Fruit fly (Drosophila melanogaster): ENCODE results near the gene CG10336.

Gene CG10336

dm6 chr2L:18695404-18695804 lies 6.1 kb downstream of the CG10336 start, which contains the start of the genes CG10383 and CG10338 (continued):
- TF ChIP-seq Ets97D (GFP tag; optimal IDR thresholded peaks at IDR 0.05) (peak; percentile 88), fd96Cb (tag; optimal IDR thresholded peaks at IDR 0.05) (peak; percentile 70), C15 (GFP tag; IDR thresholded peaks at IDR 0.05) (peak; percentile 65; the same call in 2 of the 3 replicates), CG2712 (tag; optimal IDR thresholded peaks at IDR 0.05) (peak; percentile 83), CG16813 (GFP tag; IDR thresholded peaks at IDR 0.05; ENCODE audit: partially characterized antibody) (no peak), CG34422 (GFP tag; IDR thresholded peaks at IDR 0.05) (peak; percentile 94), CG18262 (tag; optimal IDR thresholded peaks at IDR 0.05) (peak; percentile 73), CG31441 (GFP tag; IDR thresholded peaks at IDR 0.05) (peak; percentile 71), ham (GFP tag; IDR thresholded peaks at IDR 0.05) (peak; percentile 29; the same call in 1 of the 2 replicates), CG10267 (tag; optimal IDR thresholded peaks at IDR 0.05) (peak; percentile 71), Dad (GFP tag; optimal IDR thresholded peaks at IDR 0.05) (peak; percentile 89), ap (GFP tag; IDR thresholded peaks at IDR 0.05) (peak; percentile 74), CG9797 (GFP tag; optimal IDR thresholded peaks at IDR 0.05) (peak; percentile 93), kay (GFP tag; optimal IDR thresholded peaks at IDR 0.05) (peak; percentile 78), ato (GFP tag; IDR thresholded peaks at IDR 0.05; ENCODE audit: partially characterized antibody) (no peak), ci (GFP tag; IDR thresholded peaks at IDR 0.05) (peak; percentile 97), CG6689 (GFP tag; IDR thresholded peaks at IDR 0.05) (peak; percentile 84), CG14667 (GFP tag; IDR thresholded peaks at IDR 0.05) (peak; percentile 84), emc (GFP tag; optimal IDR thresholded peaks at IDR 0.05) (peak; percentile 82), sqz (GFP tag; optimal IDR thresholded peaks at IDR 0.05) (no peak), HLH4C (GFP tag; IDR thresholded peaks at IDR 0.05; ENCODE audit: partially characterized antibody) (peak; percentile 44; the same call in 2 of the 3 replicates), CG18619 (GFP tag; optimal IDR thresholded peaks at IDR 0.05) (peak; percentile 70), CG13296 (GFP tag; optimal IDR thresholded peaks at IDR 0.05) (peak; percentile 69), CG7745 (tag; optimal IDR thresholded peaks at IDR 0.05) (no peak), lmd (GFP tag; IDR thresholded peaks at IDR 0.05) (peak; percentile 89), kah (GFP tag; optimal IDR thresholded peaks at IDR 0.05) (peak; percentile 13), nau (GFP tag; optimal IDR thresholded peaks at IDR 0.05) (no peak), maf-S (GFP tag; optimal IDR thresholded peaks at IDR 0.05) (peak; percentile 88), Mes4 (GFP tag; optimal IDR thresholded peaks at IDR 0.05) (peak; percentile 70), row (GFP tag; IDR thresholded peaks at IDR 0.05) (peak; percentile 95), CG34224 (GFP tag; IDR thresholded peaks at IDR 0.05; ENCODE audit: partially characterized antibody) (no peak), sc (optimal IDR thresholded peaks at IDR 0.05) (no peak), sc (GFP tag; optimal IDR thresholded peaks at IDR 0.05) (peak; percentile 33), Hr39 (optimal IDR thresholded peaks at IDR 0.05) (no peak), Gsc (GFP tag; IDR thresholded peaks at IDR 0.05) (peak; percentile 63), chm (GFP tag; IDR thresholded peaks at IDR 0.05) (peak; percentile 89), so (GFP tag; IDR thresholded peaks at IDR 0.05) (peak; percentile 67; the same call in 1 of the 3 replicates), Ssrp (tag; optimal IDR thresholded peaks at IDR 0.05) (peak; percentile 72), org-1 (GFP tag; optimal IDR thresholded peaks at IDR 0.05) (peak; percentile 57), unpg (GFP tag; optimal IDR thresholded peaks at IDR 0.05) (peak; percentile 85), ab (GFP tag; optimal IDR thresholded peaks at IDR 0.05) (peak; percentile 15), chn (GFP tag; optimal IDR thresholded peaks at IDR 0.05) (peak; percentile 96), CG4707 (GFP tag; optimal IDR thresholded peaks at IDR 0.05) (no peak), Nf-YA (GFP tag; IDR thresholded peaks at IDR 0.05) (peak; percentile 79), CG6175 (GFP tag; IDR thresholded peaks at IDR 0.05) (peak; percentile 79; the same call in 2 of the 3 replicates), disco-r (GFP tag; optimal IDR thresholded peaks at IDR 0.05) (peak; percentile 79), E2f2 (GFP tag; IDR thresholded peaks at IDR 0.05) (peak; percentile 78), CG12744 (GFP tag; optimal IDR thresholded peaks at IDR 0.05) (peak; percentile 76), phol (tag; optimal IDR thresholded peaks at IDR 0.05) (peak; percentile 83), aop (GFP tag; IDR thresholded peaks at IDR 0.05) (peak; percentile 69; the same call in 1 of the 2 replicates), Fer2 (tag; optimal IDR thresholded peaks at IDR 0.05) (peak; percentile 47), hbn (GFP tag; IDR thresholded peaks at IDR 0.05; ENCODE audit: partially characterized antibody) (no peak)
